Fruit fly (Drosophila melanogaster) S2 (cell line): Measurements from ENCODE around the gene TBC1d7.

Experiments used
- CG8478 ChIP-seq: fragments of >200 bp; optimal IDR thresholded peaks from 2 replicates; lab custom pipeline; 2018
- CTCF ChIP-seq, 2 experiments: fragments of >200 bp; optimal IDR thresholded peaks; 2 replicates each; lab custom pipeline; 2018

The TBC1d7 gene

dm6 chr3R:24142971-24143370 lies 18.6 kb upstream of the TBC1d7 start:
- TF ChIP-seq CTCF (optimal IDR thresholded peaks at IDR 0.05; lab: Kevin White, UChicago) (no peak), CG8478 (lab: Kevin White, UChicago) (no peak)

- TF ChIP-seq CTCF (optimal IDR thresholded peaks at IDR 0.05; lab: Kevin White, UChicago), result no peak
- no peak for TF ChIP-seq CG8478 (lab: Kevin White, UChicago)
Measured at dm6 chr3R:24143372-24143771, 18.2 kb upstream of the TBC1d7 start.

DNA sequence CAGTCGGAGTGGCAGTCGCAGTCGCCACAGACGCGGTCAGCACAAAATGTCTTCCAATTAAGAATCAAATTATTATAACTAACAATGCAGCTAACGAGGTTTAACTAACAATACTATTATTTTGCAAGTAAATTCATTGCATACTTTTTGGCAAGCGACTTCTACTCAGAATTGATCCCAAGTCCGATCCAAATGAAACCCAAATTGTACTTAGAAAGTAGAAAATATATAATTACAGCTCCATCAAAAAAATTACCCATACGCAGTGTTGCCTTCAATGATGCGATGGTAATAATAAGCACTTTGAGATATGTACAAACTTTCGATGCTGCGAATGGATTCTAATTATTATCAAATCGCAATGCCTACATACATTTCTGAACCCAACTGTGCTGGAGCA lies 17.7 kb upstream of the TBC1d7 start:
- TF ChIP-seq CTCF (optimal IDR thresholded peaks at IDR 0.05; lab: Kevin White, UChicago) (no peak), CG8478 (lab: Kevin White, UChicago) (no peak)

dm6 chr3R:24144542-24144941 lies 17.0 kb upstream of the TBC1d7 start:
- no peak for TF ChIP-seq CTCF (optimal IDR thresholded peaks at IDR 0.05; lab: Kevin White, UChicago)
- no peak for TF ChIP-seq CG8478 (lab: Kevin White, UChicago)

DNA sequence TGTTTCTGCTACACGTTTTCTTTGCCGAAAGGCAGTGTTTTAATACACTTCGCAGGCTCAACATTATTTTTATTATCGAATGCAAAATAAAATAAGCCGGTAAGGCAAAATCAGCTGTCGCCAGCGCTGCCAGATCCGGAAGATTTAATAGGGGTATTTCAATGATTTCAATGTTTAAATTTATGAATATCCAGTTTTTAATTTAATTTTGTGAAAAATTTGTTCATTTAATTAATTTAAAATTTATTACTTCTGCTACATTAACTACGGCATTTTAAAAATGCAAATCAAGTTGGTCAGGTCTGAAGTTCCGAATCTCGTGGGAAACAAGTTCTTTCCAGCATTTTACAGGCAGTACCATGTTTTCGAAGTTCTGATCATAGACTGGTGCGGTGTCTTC lies 12.7 kb upstream of the TBC1d7 start, which contains the start of gene Slimp:
TSS of gene Slimp (minus strand) at position 130 of the 400 bp plus-strand sequence.
- no peak for TF ChIP-seq CG8478 (lab: Kevin White, UChicago)
- TF ChIP-seq CTCF (optimal IDR thresholded peaks at IDR 0.05; lab: Kevin White, UChicago), result no peak

DNA sequence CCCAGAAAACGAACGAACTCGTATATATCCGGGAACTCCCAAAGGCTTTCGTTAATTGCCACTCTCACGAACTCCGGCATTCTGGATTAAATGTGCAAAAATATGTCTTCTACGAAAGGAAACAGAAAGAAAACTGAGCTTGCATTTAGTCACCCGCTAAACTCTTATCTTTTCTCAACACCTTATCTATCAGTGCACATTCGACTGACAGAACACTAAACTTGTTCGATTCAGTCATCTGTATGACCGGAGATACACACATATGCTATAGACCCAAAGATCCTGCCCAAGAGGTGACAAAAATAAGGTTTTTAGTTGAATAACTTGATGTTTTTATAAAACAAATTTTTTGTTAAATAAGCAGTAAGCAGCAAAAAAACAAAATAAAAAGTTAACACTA lies 11.4 kb upstream of the TBC1d7 start, which contains the start of gene p38c:
TSS of gene p38c (minus strand) at position 101 of the 400 bp plus-strand sequence.
- no peak for TF ChIP-seq CG8478 (lab: Kevin White, UChicago)
- no peak for TF ChIP-seq CTCF (optimal IDR thresholded peaks at IDR 0.05; lab: Kevin White, UChicago)

DNA sequence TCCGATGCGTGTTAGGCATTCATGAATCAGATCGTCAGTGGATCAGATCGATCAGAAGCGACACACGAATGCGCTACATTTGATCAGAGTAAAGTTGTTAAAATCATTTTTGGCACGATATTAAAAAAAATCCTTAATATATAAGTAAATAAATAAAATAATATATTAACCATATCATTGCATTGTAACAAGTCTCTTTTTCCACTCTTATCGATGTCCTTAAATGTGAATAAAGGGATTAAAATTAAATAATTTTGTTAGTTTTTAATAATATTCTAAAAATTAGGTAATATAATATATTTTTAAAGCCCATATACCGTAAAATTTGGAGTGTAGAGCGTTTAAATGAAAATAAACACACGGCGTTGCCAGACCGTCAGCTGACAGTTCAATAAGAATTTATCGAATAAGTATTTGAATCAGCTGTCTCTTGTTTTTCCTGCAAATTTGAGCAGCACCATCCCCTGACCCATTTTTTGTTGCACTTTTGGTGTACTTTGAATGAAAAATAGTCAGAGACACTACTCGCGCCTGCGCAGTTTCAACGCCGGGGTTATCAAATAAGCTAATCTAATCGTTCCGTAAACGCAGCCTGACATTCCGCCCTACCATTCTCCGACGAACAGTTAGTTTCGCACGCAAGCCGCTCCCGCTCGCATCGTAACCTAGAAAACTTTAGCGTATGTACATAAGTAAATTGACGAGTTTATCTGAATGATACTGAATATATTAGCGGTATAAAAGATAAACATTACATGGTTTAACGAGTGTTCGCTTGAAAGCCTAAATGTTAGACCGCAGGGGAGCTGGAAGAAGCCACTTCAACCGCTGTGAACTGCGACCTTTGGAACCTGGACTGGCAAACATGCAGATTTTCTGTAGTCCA lies 9.4 kb upstream of the TBC1d7 start, which contains the start of the genes p38a and CG6178:
TSS of gene p38a (minus strand) at position 398 of the 886 bp plus-strand sequence.
TSS of gene CG6178 (plus strand) at position 424 of the 886 bp plus-strand sequence.
- TF ChIP-seq CTCF (optimal IDR thresholded peaks at IDR 0.05; lab: Kevin White, UChicago), result no peak
- no peak for TF ChIP-seq CG8478 (lab: Kevin White, UChicago)

DNA sequence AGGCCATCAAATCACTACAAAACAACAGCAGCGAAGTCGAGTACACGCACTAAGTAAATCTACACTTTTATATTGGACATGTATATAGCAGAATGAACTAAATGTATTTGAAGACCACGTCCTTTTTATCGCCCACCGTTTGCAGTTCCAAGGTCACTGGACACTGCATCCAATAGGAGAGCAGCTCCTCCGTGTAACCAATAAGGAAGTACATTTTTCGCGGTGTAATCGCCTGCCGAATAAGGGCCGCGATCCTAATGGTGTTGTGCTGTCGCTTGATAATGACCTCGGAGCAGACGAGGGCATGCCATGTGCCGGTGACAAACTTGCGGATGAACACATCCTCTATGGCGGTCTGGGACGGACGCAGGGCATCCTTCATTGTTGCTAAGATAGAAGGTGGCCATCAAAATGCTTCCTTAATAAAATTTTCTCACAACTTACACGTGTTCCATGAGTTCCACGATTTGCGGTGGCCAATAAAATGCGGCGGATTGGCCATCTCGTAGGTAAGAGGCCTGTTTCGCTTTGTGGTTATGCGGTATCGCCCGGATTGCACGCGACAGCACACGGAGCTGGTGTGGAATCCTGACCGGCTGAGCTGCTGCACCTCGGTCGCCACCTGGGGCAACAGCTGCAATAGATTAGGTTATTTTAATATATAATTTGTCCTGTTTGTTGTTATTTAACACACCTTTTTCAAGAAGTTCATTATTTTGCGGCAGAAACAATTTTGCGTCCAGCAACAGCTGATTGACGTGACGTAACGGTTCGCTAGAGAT lies 1.4 kb downstream of the TBC1d7 start, which contains the start of gene mRpS24:
TSS of gene mRpS24 (minus strand) at position 772 of the 782 bp plus-strand sequence.
- TF ChIP-seq CTCF (optimal IDR thresholded peaks at IDR 0.05; lab: Kevin White, UChicago), result no peak
- no peak for TF ChIP-seq CG8478 (lab: Kevin White, UChicago)

DNA sequence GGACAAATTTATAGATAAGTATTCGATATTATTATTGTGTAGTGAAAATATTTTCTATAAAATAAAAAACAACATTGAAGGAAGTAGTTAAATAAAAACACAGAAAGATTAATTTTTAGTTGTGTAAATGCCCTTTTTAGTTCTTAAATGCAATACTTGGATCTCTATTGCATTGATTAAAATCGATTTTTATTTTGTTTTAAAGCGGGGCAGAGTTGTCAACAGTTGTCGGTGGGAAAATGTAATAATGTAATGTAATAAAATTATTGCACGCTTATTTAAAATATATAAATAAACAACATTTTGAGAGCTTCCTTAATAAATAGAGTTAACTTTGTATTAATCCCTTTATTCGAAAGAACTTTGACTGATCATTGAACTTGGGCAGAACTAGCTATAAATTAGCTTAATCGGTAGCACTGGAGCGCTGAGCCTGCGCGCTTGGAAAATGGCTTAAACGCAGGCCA lies 2.1 kb downstream of the TBC1d7 start, which contains the start of gene Apc2:
TSS of gene Apc2 (plus strand) at position 411 of the 467 bp plus-strand sequence.
- TF ChIP-seq CG8478 (lab: Kevin White, UChicago) (no peak), CTCF (optimal IDR thresholded peaks at IDR 0.05; lab: Kevin White, UChicago) (no peak)

DNA sequence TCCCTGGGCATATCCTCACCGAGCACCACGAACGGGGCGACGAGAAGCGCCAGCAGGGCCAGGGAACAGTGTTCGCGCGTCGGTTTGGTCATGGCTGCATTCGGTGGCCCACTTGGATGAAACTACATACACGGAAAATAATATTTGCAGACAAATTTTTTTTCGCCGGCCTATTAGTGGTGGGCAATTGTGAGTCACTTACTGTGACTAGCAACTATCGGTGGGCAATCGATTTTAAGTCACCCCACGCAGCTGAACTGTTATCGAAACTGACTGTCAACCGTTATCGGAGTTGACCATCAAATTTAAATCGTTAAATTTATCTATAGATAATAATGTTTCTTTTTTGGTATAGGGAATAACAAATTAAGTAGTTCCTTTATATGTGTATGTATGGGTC lies 7.8 kb downstream of the TBC1d7 start, which contains the start of gene CG5510:
TSS of gene CG5510 (minus strand) at position 201 of the 400 bp plus-strand sequence.
- TF ChIP-seq CG8478 (lab: Kevin White, UChicago) (no peak), CTCF (optimal IDR thresholded peaks at IDR 0.05; lab: Kevin White, UChicago) (peak in 1 of 2 experiments; percentile 14)

dm6 chr3R:24172379-24172778 lies 10.9 kb downstream of the TBC1d7 start, which contains the start of gene CG13606:
TSS of gene CG13606 (plus strand) at chr3R:24172628.
- TF ChIP-seq CTCF (optimal IDR thresholded peaks at IDR 0.05; lab: Kevin White, UChicago), result no peak

DNA sequence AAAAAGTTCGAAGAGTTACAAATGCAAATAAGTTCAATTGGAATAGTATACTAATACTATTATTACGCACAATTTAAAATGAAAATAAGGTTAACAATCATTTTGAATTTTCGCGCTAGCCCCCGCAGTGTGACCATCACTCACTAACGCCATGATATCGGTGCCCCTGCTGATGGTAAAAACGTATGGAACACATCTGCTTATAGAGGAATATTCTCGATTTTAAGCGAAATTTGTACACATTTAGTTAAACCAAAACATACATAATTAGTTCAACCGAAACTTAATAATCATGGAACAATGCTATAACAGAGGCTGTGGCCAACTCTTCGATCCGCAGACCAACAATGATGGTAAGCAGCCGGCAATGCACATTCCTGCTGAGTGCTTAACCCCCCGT lies 24.7 kb downstream of the TBC1d7 start, which contains the start of gene mora:
TSS of gene mora (plus strand) at position 172 of the 400 bp plus-strand sequence.
- TF ChIP-seq CTCF (optimal IDR thresholded peaks at IDR 0.05; lab: Kevin White, UChicago) (no peak), CG8478 (lab: Kevin White, UChicago) (no peak)

- TF ChIP-seq CTCF (optimal IDR thresholded peaks at IDR 0.05; lab: Kevin White, UChicago), result no peak
- no peak for TF ChIP-seq CG8478 (lab: Kevin White, UChicago)
Measured at dm6 chr3R:24188619-24189018, 27.1 kb downstream of the TBC1d7 start, which contains the start of gene CG5515. TSS of gene CG5515 (minus strand) at chr3R:24188896.

dm6 chr3R:24193373-24193879 lies 31.9 kb downstream of the TBC1d7 start, which contains the start of the genes SMC6 and CG6204:
TSS of gene SMC6 (minus strand) at chr3R:24193423.
TSS of gene CG6204 (plus strand) at chr3R:24193832.
- TF ChIP-seq CG8478 (lab: Kevin White, UChicago), result no peak
- TF ChIP-seq CTCF (optimal IDR thresholded peaks at IDR 0.05; lab: Kevin White, UChicago), result no peak
